Worm (Caenorhabditis elegans) whole organism, young adult: ENCODE measurements around the gene nemt-1.

Experiments
- D2030.7 ChIP-seq: fragments of 200-800 bp; sonication (Bioruptor generic); IDR thresholded peaks from 2 replicates; pipeline ENCODE4 v1.3.6; 2022; ENCODE audit warnings: missing genetic modification reagents, missing genetic modification characterization, missing compliant biosample characterization
- F33H1.4 ChIP-seq: fragments of 200-800 bp; sonication (Bioruptor generic); IDR thresholded peaks from 2 replicates; pipeline ENCODE4 v1.3.6; 2022; ENCODE audit warnings: missing genetic modification reagents, missing genetic modification characterization, missing compliant biosample characterization
- F55B11.4 ChIP-seq: sonication (generic microtip); optimal IDR thresholded peaks from 2 replicates; lab custom pipeline; 2016; ENCODE audit warnings: missing compliant biosample characterization, missing genetic modification characterization, borderline replicate concordance; ENCODE audit not compliant: insufficient read depth
- T07F8.4 ChIP-seq: sonication (generic microtip); optimal IDR thresholded peaks from 2 replicates; lab custom pipeline; 2016; ENCODE audit warnings: mild to moderate bottlenecking, missing genetic modification characterization, moderate library complexity, missing compliant biosample characterization
- T26A5.8 ChIP-seq: sonication (generic microtip); optimal IDR thresholded peaks from 2 replicates; lab custom pipeline; 2016; ENCODE audit warnings: missing genetic modification characterization, missing compliant biosample characterization
- Y53G8AR.9 ChIP-seq: fragments of 200-800 bp; sonication (Bioruptor generic); conservative IDR thresholded peaks from 2 replicates; pipeline ENCODE4 v1.3.6; 2022; ENCODE audit warnings: missing genetic modification reagents, missing genetic modification characterization, missing compliant biosample characterization
- Y56A3A.18 ChIP-seq: fragments of 200-800 bp; sonication (Bioruptor generic); IDR thresholded peaks from 2 replicates; pipeline ENCODE4 v1.3.6; 2022; ENCODE audit warnings: missing genetic modification reagents, missing genetic modification characterization, missing compliant biosample characterization
- Y79H2A.3 ChIP-seq: fragments of 200-800 bp; sonication (Bioruptor generic); conservative IDR thresholded peaks from 2 replicates; pipeline ENCODE4 v1.3.6; 2022; ENCODE audit warnings: missing genetic modification reagents, missing genetic modification characterization, missing compliant biosample characterization
- Y95B8A.8 ChIP-seq: fragments of 200-800 bp; sonication (Bioruptor generic); IDR thresholded peaks from 2 replicates; pipeline ENCODE4 v1.3.6; 2022; ENCODE audit warnings: missing genetic modification reagents, missing genetic modification characterization, missing compliant biosample characterization
- ama-1 ChIP-seq, 3 experiments: fragments of 150-350 bp in 1 of 3; sonication (generic microtip) in 2 of 3; optimal IDR thresholded peaks; 2 replicates each; lab custom pipeline; 2014 to 2018; ENCODE audit warnings: missing biosample characterization in 2 of 3, missing genetic modification characterization in 2 of 3, missing genetic modification reagents in 2 of 3
- aptf-3 ChIP-seq: fragments of 200-800 bp; sonication (Bioruptor generic); IDR thresholded peaks from 2 replicates; pipeline ENCODE4 v1.3.6; 2022; ENCODE audit warnings: missing genetic modification characterization, missing compliant biosample characterization
- athp-1 ChIP-seq: sonication (generic microtip); optimal IDR thresholded peaks from 2 replicates; lab custom pipeline; 2017; ENCODE audit warnings: mild to moderate bottlenecking, missing genetic modification characterization, missing compliant biosample characterization
- bed-1 ChIP-seq: fragments of 200-800 bp; sonication (Bioruptor generic); IDR thresholded peaks from 2 replicates; pipeline ENCODE4 v1.3.6; 2022; ENCODE audit warnings: missing genetic modification reagents, missing genetic modification characterization, missing compliant biosample characterization
- bed-2 ChIP-seq: fragments of 200-800 bp; sonication (Bioruptor generic); IDR thresholded peaks from 2 replicates; pipeline ENCODE4 v1.3.6; 2022; ENCODE audit warnings: missing genetic modification reagents, missing genetic modification characterization, missing compliant biosample characterization
- cebp-2 ChIP-seq: fragments of 200-800 bp; sonication (Bioruptor generic); IDR thresholded peaks from 2 replicates; pipeline ENCODE4 v1.3.6; 2022; ENCODE audit warnings: missing genetic modification characterization, missing compliant biosample characterization
- chd-7 ChIP-seq: sonication (generic microtip); optimal IDR thresholded peaks from 2 replicates; lab custom pipeline; 2016; ENCODE audit warnings: mild to moderate bottlenecking, missing genetic modification characterization, moderate library complexity, missing compliant biosample characterization
- die-1 ChIP-seq: sonication (generic microtip); optimal IDR thresholded peaks from 2 replicates; lab custom pipeline; 2016; ENCODE audit warnings: missing genotype, mild to moderate bottlenecking, missing genetic modification characterization, missing compliant biosample characterization
- dox-1 ChIP-seq: fragments of 200-800 bp; sonication (Bioruptor generic); IDR thresholded peaks from 2 replicates; pipeline ENCODE4 v1.3.6; 2022; ENCODE audit warnings: missing genetic modification reagents, missing genetic modification characterization, missing compliant biosample characterization
- dpl-1 ChIP-seq: fragments of 150-350 bp; optimal IDR thresholded peaks from 2 replicates; lab custom pipeline; 2014; ENCODE audit warnings: missing biosample characterization, missing genetic modification reagents, missing genetic modification characterization
- ekl-4 ChIP-seq: fragments of 200-800 bp; sonication (Bioruptor generic); IDR thresholded peaks from 2 replicates; pipeline ENCODE4 v1.3.6; 2022; ENCODE audit warnings: missing genetic modification reagents, missing genetic modification characterization, missing compliant biosample characterization
- him-1 ChIP-seq: sonication (generic microtip); optimal IDR thresholded peaks from 2 replicates; lab custom pipeline; 2016; ENCODE audit warnings: missing genotype, missing genetic modification reagents, missing genetic modification characterization, missing compliant biosample characterization
- hlh-12 ChIP-seq: sonication (generic microtip); optimal IDR thresholded peaks from 2 replicates; lab custom pipeline; 2016; ENCODE audit warnings: missing genetic modification characterization, missing compliant biosample characterization
- lsy-27 ChIP-seq: sonication (generic microtip); optimal IDR thresholded peaks from 2 replicates; lab custom pipeline; 2017; ENCODE audit warnings: missing genetic modification characterization, mild to moderate bottlenecking, missing compliant biosample characterization, antibody characterized with exemption, missing genotype, borderline replicate concordance; ENCODE audit not compliant: insufficient read depth
- madf-8 ChIP-seq: fragments of 200-800 bp; sonication (Bioruptor generic); conservative IDR thresholded peaks from 2 replicates; pipeline ENCODE4 v1.3.6; 2022; ENCODE audit warnings: missing genetic modification reagents, missing genetic modification characterization, missing compliant biosample characterization
- mel-28 ChIP-seq: sonication (generic microtip); optimal IDR thresholded peaks from 2 replicates; lab custom pipeline; 2016; ENCODE audit warnings: borderline replicate concordance, mild to moderate bottlenecking, missing genetic modification characterization, missing compliant biosample characterization
- nhr-120 ChIP-seq: fragments of 200-800 bp; sonication (Bioruptor generic); IDR thresholded peaks from 2 replicates; pipeline ENCODE4 v1.3.6; 2022; ENCODE audit warnings: missing genetic modification characterization, missing compliant biosample characterization
- nhr-179 ChIP-seq: sonication (generic microtip); optimal IDR thresholded peaks from 2 replicates; lab custom pipeline; 2016; ENCODE audit warnings: mild to moderate bottlenecking, missing genetic modification characterization, missing compliant biosample characterization
- nhr-27 ChIP-seq: fragments of 200-800 bp; sonication (Bioruptor generic); optimal IDR thresholded peaks from 2 replicates; lab custom pipeline; 2018; ENCODE audit warnings: mild to moderate bottlenecking, missing genetic modification characterization, moderate library complexity, missing compliant biosample characterization
- nhr-90 ChIP-seq: sonication (generic microtip); optimal IDR thresholded peaks from 2 replicates; lab custom pipeline; 2016; ENCODE audit warnings: missing genotype, mild to moderate bottlenecking, missing genetic modification characterization, missing compliant biosample characterization
- rec-8 ChIP-seq, 2 experiments: sonication (generic microtip); optimal IDR thresholded peaks; 2 replicates each; lab custom pipeline; 2016; ENCODE audit warnings: mild to moderate bottlenecking in 2 of 2, missing genetic modification characterization in 2 of 2, missing genetic modification reagents in 2 of 2, missing genotype in 2 of 2, missing biosample characterization in 1 of 2, missing compliant biosample characterization in 1 of 2, moderate library complexity in 1 of 2
- rpc-1 ChIP-seq, 2 experiments: fragments of 150-350 bp in 1 of 2; sonication (generic microtip) in 1 of 2; optimal IDR thresholded peaks; 2 replicates each; lab custom pipeline; 2014 to 2018; ENCODE audit warnings: missing biosample characterization in 1 of 2, missing genetic modification characterization in 1 of 2, missing genetic modification reagents in 1 of 2, missing genotype in 1 of 2
- sdz-38 ChIP-seq: sonication (generic microtip); optimal IDR thresholded peaks from 2 replicates; lab custom pipeline; 2016; ENCODE audit warnings: missing genotype, missing genetic modification characterization, missing compliant biosample characterization
- zfh-2 ChIP-seq: fragments of 200-800 bp; sonication (Bioruptor generic); conservative IDR thresholded peaks from 2 replicates; pipeline ENCODE4 v1.3.6; 2022; ENCODE audit warnings: missing genetic modification reagents, missing genetic modification characterization, missing compliant biosample characterization
- ztf-3 ChIP-seq: fragments of 200-800 bp; sonication (Bioruptor generic); optimal IDR thresholded peaks from 2 replicates; lab custom pipeline; 2018; ENCODE audit warnings: mild to moderate bottlenecking, missing genetic modification characterization, missing compliant biosample characterization

The nemt-1 gene

DNA sequence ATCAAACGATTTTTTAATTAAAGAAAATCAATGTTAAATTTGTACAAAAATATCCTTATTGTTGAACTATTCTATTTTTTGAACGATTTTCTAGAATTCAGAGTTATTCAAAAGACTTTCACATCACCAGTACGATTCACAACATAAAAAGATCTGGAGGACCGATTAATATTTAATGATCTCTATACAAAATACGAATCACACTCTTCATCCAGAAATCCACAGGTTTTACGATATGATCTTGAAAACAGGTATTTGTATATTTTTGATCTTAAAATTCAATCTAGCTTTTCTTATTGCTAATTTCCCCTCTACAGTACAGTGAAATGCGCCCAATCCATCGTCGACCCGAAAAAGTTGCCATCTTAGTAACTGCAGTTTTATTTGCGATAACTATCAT lies 14.6 kb downstream of the nemt-1 start, which contains the start of gene F49C12.5:
F49C12.5 (plus strand) TSS at position 301 of the 400 bp plus-strand sequence.
- TF ChIP-seq zfh-2 (GFP tag; lab: Robert Waterston, UW) (no peak), F55B11.4 (tag; lab: Kevin White, UChicago) (no peak), die-1 (tag; lab: Kevin White, UChicago) (no peak), hlh-12 (tag; lab: Kevin White, UChicago) (no peak), T07F8.4 (tag; lab: Kevin White, UChicago) (no peak), athp-1 (tag; lab: Kevin White, UChicago) (no peak), aptf-3 (GFP tag; lab: Robert Waterston, UW) (no peak), bed-2 (GFP tag; lab: Robert Waterston, UW) (no peak), rec-8 (tag; optimal IDR thresholded peaks at IDR 0.05; lab: Kevin White, UChicago) (no peak), Y95B8A.8 (GFP tag; lab: Robert Waterston, UW) (no peak), Y56A3A.18 (no peak), ztf-3 (GFP tag; lab: Kevin White, UChicago) (no peak), madf-8 (no peak), ama-1 (optimal IDR thresholded peaks at IDR 0.05; lab: Kevin White, UChicago) (no peak), ama-1 (GFP tag; optimal IDR thresholded peaks at IDR 0.05; lab: Kevin White, UChicago) (no peak), F33H1.4 (GFP tag; lab: Robert Waterston, UW) (no peak), nhr-120 (GFP tag; lab: Robert Waterston, UW) (no peak), Y79H2A.3 (GFP tag; lab: Robert Waterston, UW) (no peak), chd-7 (tag; lab: Kevin White, UChicago) (no peak)
- TF ChIP-seq, all 124 proteins: peak for 0

DNA sequence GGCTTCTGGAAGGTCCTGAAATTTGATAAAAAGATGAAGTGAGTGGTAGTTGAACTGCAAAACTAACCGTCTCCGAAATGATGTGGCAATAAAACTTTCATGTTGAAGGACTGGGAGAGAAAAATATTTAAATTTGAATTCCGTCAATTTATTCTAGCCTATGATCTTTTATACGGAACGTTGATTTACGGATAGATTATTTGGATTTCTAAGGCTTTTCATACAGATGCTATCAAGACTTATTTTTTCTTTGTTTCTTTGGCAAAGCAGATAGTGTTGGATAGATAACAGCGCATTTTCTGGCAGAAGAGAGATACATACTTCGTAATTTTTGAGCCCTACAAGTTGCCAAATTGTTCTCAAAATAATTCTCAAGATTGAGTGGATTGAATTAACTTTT lies 15.2 kb downstream of the nemt-1 start, which contains the start of gene F49C12.4:
F49C12.4 (minus strand) TSS at position 101 of the 400 bp plus-strand sequence.
- TF ChIP-seq him-1 (tag; lab: Kevin White, UChicago) = no peak
- no peak for TF ChIP-seq lsy-27
- no peak for TF ChIP-seq ekl-4 (GFP tag; lab: Robert Waterston, UW)
- TF ChIP-seq Y53G8AR.9 (GFP tag; lab: Robert Waterston, UW) = no peak
- TF ChIP-seq rpc-1 (optimal IDR thresholded peaks at IDR 0.05; lab: Kevin White, UChicago) = no peak
- TF ChIP-seq rpc-1 (tag; optimal IDR thresholded peaks at IDR 0.05; lab: Kevin White, UChicago) = no peak
- TF ChIP-seq dox-1 (GFP tag; lab: Robert Waterston, UW) = no peak
- TF ChIP-seq sdz-38 (tag; lab: Kevin White, UChicago) = no peak
- TF ChIP-seq cebp-2 (GFP tag; lab: Robert Waterston, UW) = no peak
- no peak for TF ChIP-seq nhr-27
- TF ChIP-seq, all 124 proteins: peak for 0

DNA sequence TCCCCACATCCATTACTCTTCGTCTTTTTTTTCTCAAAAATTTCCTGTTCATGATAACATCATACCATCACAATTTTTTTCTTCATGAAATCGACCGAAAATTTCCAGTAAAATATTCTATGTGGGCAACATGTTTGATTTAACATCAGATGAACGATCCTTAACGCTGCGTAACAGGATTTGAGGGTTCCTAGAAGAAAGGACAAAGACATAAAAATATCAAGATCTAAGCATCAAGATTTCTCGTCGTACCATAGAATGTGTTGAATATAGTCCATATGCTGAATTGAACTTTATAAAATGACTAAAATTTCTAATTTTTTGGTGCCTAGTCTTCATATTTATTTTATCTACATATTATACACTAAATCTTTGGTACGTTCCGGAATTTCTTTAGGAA lies 19.1 kb downstream of the nemt-1 start, which contains the start of gene F49C12.3:
F49C12.3 (plus strand) TSS at position 301 of the 400 bp plus-strand sequence.
- TF ChIP-seq nhr-179 (tag; lab: Kevin White, UChicago) (no peak), nhr-90 (tag; lab: Kevin White, UChicago) (no peak), bed-1 (GFP tag; lab: Robert Waterston, UW) (no peak), D2030.7 (GFP tag; lab: Robert Waterston, UW) (no peak)

DNA sequence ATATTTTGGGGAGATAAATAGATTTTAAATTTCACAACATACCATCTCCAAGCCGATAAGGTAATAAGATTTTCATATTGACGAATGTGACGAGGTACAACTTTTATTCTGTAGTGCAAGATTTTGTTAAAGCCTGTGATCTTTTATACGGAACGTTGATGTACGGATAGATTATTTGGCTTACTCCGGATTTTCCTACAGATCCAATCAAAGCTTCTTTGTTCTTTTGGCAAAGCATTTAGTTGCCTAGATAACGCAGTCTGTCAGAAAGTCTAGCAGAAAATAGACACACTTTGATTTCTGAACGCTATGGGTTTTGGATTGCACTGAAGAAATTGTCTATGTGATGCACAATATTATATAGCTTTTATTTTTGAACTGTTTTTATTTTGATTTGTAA lies 20.1 kb downstream of the nemt-1 start, which contains the start of gene F49C12.2:
F49C12.2 (minus strand) TSS at position 101 of the 400 bp plus-strand sequence.
- TF ChIP-seq mel-28 (tag; lab: Kevin White, UChicago) (no peak), dpl-1 (no peak), ama-1 (optimal IDR thresholded peaks at IDR 0.05; lab: Kevin White, UChicago) (no peak), ama-1 (GFP tag; optimal IDR thresholded peaks at IDR 0.05; lab: Kevin White, UChicago) (no peak), T26A5.8 (no peak)
